Worm (Caenorhabditis elegans) whole organism, L4/young adult: Measurements from ENCODE around the gene Y46E12A.5.

Source experiments
- W03F9.2 ChIP-seq: fragments of 150-350 bp; optimal IDR thresholded peaks from 2 replicates; lab custom pipeline; 2014; ENCODE audit warnings: missing biosample characterization, missing genetic modification characterization
- him-1 ChIP-seq: sonication (generic microtip); optimal IDR thresholded peaks from 2 replicates; lab custom pipeline; 2016; ENCODE audit warnings: missing genotype, missing genetic modification reagents, missing genetic modification characterization, missing compliant biosample characterization

ce11 chrIII:1733001-1733400, 25.1 kb downstream of the Y46E12A.5 start, which contains the start of gene ser-4:
- TF ChIP-seq W03F9.2 (no peak), him-1 (tag; lab: Kevin White, UChicago) (no peak)
